Worm (Caenorhabditis elegans): Measurements from ENCODE around the gene srd-54.

Gene srd-54

DNA sequence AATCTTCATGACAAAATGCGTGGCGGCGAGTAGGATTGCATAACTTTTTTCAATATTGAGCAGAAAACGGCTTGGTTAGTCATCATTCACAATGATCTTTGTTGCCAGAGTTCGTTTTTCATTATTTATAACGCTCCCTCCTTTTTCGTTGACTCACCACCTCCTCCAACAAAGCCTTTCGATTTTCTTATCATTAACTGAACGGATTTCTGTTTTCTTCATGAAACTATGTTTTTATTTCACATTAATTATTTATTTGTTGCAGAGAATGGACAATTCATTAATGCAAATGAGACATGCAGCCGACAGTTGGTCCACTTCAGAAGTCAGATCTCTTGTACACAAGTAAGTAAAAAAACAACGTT lies 37.8 kb upstream of the srd-54 start, which contains the start of gene bath-44:
bath-44 (plus strand) TSS at position 266 of the 365 bp plus-strand sequence.
- TF ChIP-seq tlp-1 (tag; optimal IDR thresholded peaks at IDR 0.05) (no peak), efl-1 (optimal IDR thresholded peaks at IDR 0.05) (no peak), efl-1 (GFP tag; optimal IDR thresholded peaks at IDR 0.05 in 1 of 2) (peak in 1 of 2 experiments; percentile 62)

DNA sequence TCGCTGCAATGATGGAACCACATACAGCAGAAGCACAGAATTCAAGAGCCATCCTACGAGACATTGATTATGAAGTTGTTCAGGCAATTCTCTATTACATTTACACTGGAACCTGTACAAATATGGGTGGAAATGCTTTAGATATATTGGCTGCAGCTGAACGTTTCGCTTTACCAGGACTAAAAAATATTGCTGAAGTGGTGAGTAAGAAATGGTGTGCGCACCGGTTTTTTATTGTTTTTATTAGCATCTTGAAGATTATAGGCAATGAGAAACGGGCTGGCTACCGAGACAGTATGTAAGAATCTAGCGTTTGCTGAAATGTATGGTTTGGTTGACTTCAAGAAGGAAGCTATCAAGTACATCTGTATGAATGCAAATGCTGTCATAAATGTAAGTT lies 36.3 kb upstream of the srd-54 start:
- no peak for TF ChIP-seq mdl-1 (tag; optimal IDR thresholded peaks at IDR 0.05)

DNA sequence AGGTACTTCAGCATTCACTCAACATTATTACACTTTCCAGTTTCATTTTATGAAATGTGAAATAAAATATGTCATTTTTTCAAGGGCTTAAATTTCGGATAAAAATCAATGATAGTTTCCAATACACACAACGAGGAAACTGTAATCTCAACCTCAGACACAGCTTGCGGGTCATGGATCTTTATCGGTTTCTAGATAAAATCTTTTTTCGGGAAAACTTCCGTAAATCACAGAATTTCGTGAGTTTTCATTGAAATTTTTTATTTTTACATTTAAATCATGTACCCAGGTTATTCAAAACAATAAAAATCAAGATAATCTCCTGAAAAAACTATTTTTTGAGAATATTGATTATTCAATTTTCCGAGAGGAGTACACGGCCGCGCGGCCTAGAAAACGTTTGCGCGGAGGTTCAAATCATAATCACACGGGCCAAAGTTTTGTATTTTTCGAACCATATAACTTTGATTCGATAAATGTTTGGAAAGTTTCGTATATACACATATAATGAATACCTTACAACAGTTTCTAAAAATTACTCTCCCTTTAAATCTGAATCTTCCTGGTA lies 35.1 kb upstream of the srd-54 start:
- TF ChIP-seq C34B4.2 (tag; optimal IDR thresholded peaks at IDR 0.05), result no peak
- peak in 2 of 3 experiments; percentile 40 to 49 for TF ChIP-seq dpl-1 (GFP tag; optimal IDR thresholded peaks at IDR 0.05)
- TF ChIP-seq mdl-1 (tag; optimal IDR thresholded peaks at IDR 0.05), result no peak
- TF ChIP-seq rnt-1 (tag; optimal IDR thresholded peaks at IDR 0.05), result peak; percentile 43
- TF ChIP-seq efl-3 (GFP tag; optimal IDR thresholded peaks at IDR 0.05), result no peak
- no peak for TF ChIP-seq unc-62 (GFP tag; optimal IDR thresholded peaks at IDR 0.05)
- TF ChIP-seq ces-1 (GFP tag; optimal IDR thresholded peaks at IDR 0.05), result no peak
- no peak for TF ChIP-seq ceh-90 (tag; optimal IDR thresholded peaks at IDR 0.05)
- TF ChIP-seq mab-9 (GFP tag; IDR thresholded peaks at IDR 0.05), result no peak
- peak in 1 of 2 experiments; percentile 60 for TF ChIP-seq lin-35 (GFP tag; optimal IDR thresholded peaks at IDR 0.05)
- no peak for TF ChIP-seq aha-1 (tag; optimal IDR thresholded peaks at IDR 0.05)
- TF ChIP-seq nhr-47 (tag; optimal IDR thresholded peaks at IDR 0.05), result no peak
- TF ChIP-seq efl-1 (optimal IDR thresholded peaks at IDR 0.05), result peak; percentile 29 to 52
- peak; percentile 55 to 96 for TF ChIP-seq efl-1 (GFP tag; optimal IDR thresholded peaks at IDR 0.05 in 1 of 2)
- no peak for TF ChIP-seq nhr-11 (tag; optimal IDR thresholded peaks at IDR 0.05)
- peak; percentile 8 for TF ChIP-seq nhr-90 (tag; optimal IDR thresholded peaks at IDR 0.05; ENCODE audit: poor library complexity)
- TF ChIP-seq blmp-1 (tag; optimal IDR thresholded peaks at IDR 0.05), result peak; percentile 0
- TF ChIP-seq ztf-4 (tag; optimal IDR thresholded peaks at IDR 0.05), result no peak
- TF ChIP-seq nhr-85 (tag), result peak; percentile 63
- no peak for TF ChIP-seq zip-4 (GFP tag; optimal IDR thresholded peaks at IDR 0.05)
- no peak for TF ChIP-seq egl-27 (tag; optimal IDR thresholded peaks at IDR 0.05)
- no peak for TF ChIP-seq aly-2 (tag; optimal IDR thresholded peaks at IDR 0.05)
- TF ChIP-seq mef-2 (tag; optimal IDR thresholded peaks at IDR 0.05), result no peak
- TF ChIP-seq fos-1 (tag; optimal IDR thresholded peaks at IDR 0.05), result no peak

DNA sequence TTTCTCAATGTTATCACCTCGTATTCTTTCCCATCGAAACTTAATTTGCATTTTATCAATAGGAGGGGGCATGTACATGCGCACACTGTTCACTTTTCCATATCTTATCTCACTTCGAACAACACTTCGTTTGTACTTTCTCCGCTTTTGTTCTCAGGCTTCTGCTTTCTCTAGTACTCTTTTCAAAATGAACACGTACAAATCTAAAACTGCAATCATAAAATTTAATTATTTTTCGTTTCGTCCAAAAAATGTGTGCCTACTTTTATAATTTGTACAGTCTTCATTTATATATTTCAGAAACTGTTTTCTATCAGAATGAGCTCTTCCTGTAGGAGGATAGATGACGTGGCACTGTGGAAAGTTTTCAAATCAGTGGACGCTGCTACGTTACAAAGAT lies 33.7 kb upstream of the srd-54 start, which contains the start of gene C07D10.1:
C07D10.1 (plus strand) TSS at position 301 of the 400 bp plus-strand sequence.
- TF ChIP-seq hpl-2 (GFP tag; optimal IDR thresholded peaks at IDR 0.05), result no peak
- no peak for TF ChIP-seq efl-3 (GFP tag; optimal IDR thresholded peaks at IDR 0.05)
- no peak for TF ChIP-seq irx-1 (tag; optimal IDR thresholded peaks at IDR 0.05)
- TF ChIP-seq snu-23 (GFP tag; optimal IDR thresholded peaks at IDR 0.05), result no peak
- TF ChIP-seq hlh-4 (tag; optimal IDR thresholded peaks at IDR 0.05), result no peak
- no peak for TF ChIP-seq mef-2 (tag; optimal IDR thresholded peaks at IDR 0.05)

- TF ChIP-seq unc-62 (GFP tag; optimal IDR thresholded peaks at IDR 0.05), result no peak
- no peak for TF ChIP-seq irx-1 (tag; optimal IDR thresholded peaks at IDR 0.05)
- no peak for TF ChIP-seq nhr-84 (tag; optimal IDR thresholded peaks at IDR 0.05)
- TF ChIP-seq nhr-85 (tag), result no peak
- no peak for TF ChIP-seq pqm-1 (tag; optimal IDR thresholded peaks at IDR 0.05)
- no peak for TF ChIP-seq ama-1 (optimal IDR thresholded peaks at IDR 0.05)
- no peak for TF ChIP-seq nhr-47 (tag; optimal IDR thresholded peaks at IDR 0.05)
- no peak for TF ChIP-seq pag-3 (tag; optimal IDR thresholded peaks at IDR 0.05; ENCODE audit: borderline replicate concordance, insufficient read depth)
- TF ChIP-seq aha-1 (tag; optimal IDR thresholded peaks at IDR 0.05), result no peak
- no peak for TF ChIP-seq lin-14 (GFP tag; optimal IDR thresholded peaks at IDR 0.05)
- TF ChIP-seq unc-30 (tag; optimal IDR thresholded peaks at IDR 0.05), result no peak
- no peak for TF ChIP-seq hlh-4 (tag; optimal IDR thresholded peaks at IDR 0.05)
- no peak for TF ChIP-seq isw-1 (GFP tag; IDR thresholded peaks at IDR 0.05)
- no peak for TF ChIP-seq mep-1 (tag; optimal IDR thresholded peaks at IDR 0.05)
- TF ChIP-seq ceh-88 (GFP tag; IDR thresholded peaks at IDR 0.05), result no peak
- TF ChIP-seq lsy-2 (tag; optimal IDR thresholded peaks at IDR 0.05), result no peak
Measured at ce11 chrII:7402625-7403024, 29.8 kb upstream of the srd-54 start, which contains the start of gene nas-7. Gene nas-7 (minus strand): TSS chrII:7402725.
